Worm (Caenorhabditis elegans) whole organism, dauer: Measurements from ENCODE around the gene polq-1.

Experiments
- unc-62 ChIP-seq: sonication (generic microtip); optimal IDR thresholded peaks from 2 replicates; lab custom pipeline; 2017; ENCODE audit warnings: missing biosample characterization, missing genetic modification reagents, missing genetic modification characterization

The polq-1 gene

ce11 chrIII:5802971-5803370 lies at the start of gene polq-1, which contains the start of gene him-10:
polq-1 (minus strand) TSS chrIII:5803160.
him-10 (plus strand) TSS chrIII:5803260.
- no peak for TF ChIP-seq unc-62 (GFP tag; lab: Kevin White, UChicago)

ce11 chrIII:5846412-5846811 lies 43.5 kb upstream of the polq-1 start:
- TF ChIP-seq unc-62 (GFP tag; lab: Kevin White, UChicago) = no peak

- no peak for TF ChIP-seq unc-62 (GFP tag; lab: Kevin White, UChicago)
Measured at ce11 chrIII:5845483-5845882, 42.5 kb upstream of the polq-1 start.

ce11 chrIII:5843662-5844061 lies 40.7 kb upstream of the polq-1 start:
- TF ChIP-seq unc-62 (GFP tag; lab: Kevin White, UChicago) = no peak

ce11 chrIII:5842920-5843319 lies 40.0 kb upstream of the polq-1 start:
- no peak for TF ChIP-seq unc-62 (GFP tag; lab: Kevin White, UChicago)

- TF ChIP-seq unc-62 (GFP tag; lab: Kevin White, UChicago) = no peak
Measured at ce11 chrIII:5841676-5842075, 38.7 kb upstream of the polq-1 start.

- TF ChIP-seq unc-62 (GFP tag; lab: Kevin White, UChicago) = no peak
Measured at ce11 chrIII:5840815-5841573, 38.0 kb upstream of the polq-1 start.

- TF ChIP-seq unc-62 (GFP tag; lab: Kevin White, UChicago) = no peak
Measured at ce11 chrIII:5840277-5840676, 37.3 kb upstream of the polq-1 start.

- no peak for TF ChIP-seq unc-62 (GFP tag; lab: Kevin White, UChicago)
Measured at ce11 chrIII:5839598-5839997, 36.6 kb upstream of the polq-1 start.

- no peak for TF ChIP-seq unc-62 (GFP tag; lab: Kevin White, UChicago)
Measured at ce11 chrIII:5839147-5839546, 36.2 kb upstream of the polq-1 start.

ce11 chrIII:5838159-5839046 lies 35.4 kb upstream of the polq-1 start:
- no peak for TF ChIP-seq unc-62 (GFP tag; lab: Kevin White, UChicago)

ce11 chrIII:5836816-5837215 lies 33.9 kb upstream of the polq-1 start, which contains the start of gene W04D12.1:
W04D12.1 (plus strand) TSS chrIII:5836926.
- no peak for TF ChIP-seq unc-62 (GFP tag; lab: Kevin White, UChicago)

- no peak for TF ChIP-seq unc-62 (GFP tag; lab: Kevin White, UChicago)
Measured at ce11 chrIII:5836261-5836660, 33.3 kb upstream of the polq-1 start.

ce11 chrIII:5835163-5835871 lies 32.4 kb upstream of the polq-1 start:
- TF ChIP-seq unc-62 (GFP tag; lab: Kevin White, UChicago) = no peak

- TF ChIP-seq unc-62 (GFP tag; lab: Kevin White, UChicago) = no peak
Measured at ce11 chrIII:5834663-5835062, 31.7 kb upstream of the polq-1 start.

- TF ChIP-seq unc-62 (GFP tag; lab: Kevin White, UChicago) = no peak
Measured at ce11 chrIII:5834053-5834452, 31.1 kb upstream of the polq-1 start, which contains the start of gene R12B2.6. R12B2.6 (minus strand) TSS chrIII:5834153.
